Worm (Caenorhabditis elegans) whole organism, late embryonic: ENCODE measurements around the gene exl-1.

ENCODE experiments used
- ceh-31 ChIP-seq: sonication (generic microtip); optimal IDR thresholded peaks from 2 replicates; lab custom pipeline; 2016; ENCODE audit warnings: missing genetic modification characterization, missing compliant biosample characterization
- dmd-4 ChIP-seq: sonication (generic microtip); optimal IDR thresholded peaks from 2 replicates; lab custom pipeline; 2016; ENCODE audit warnings: borderline replicate concordance, missing genetic modification characterization, missing compliant biosample characterization
- lin-11 ChIP-seq: fragments of 200-800 bp; sonication (Bioruptor generic); optimal IDR thresholded peaks from 2 replicates; lab custom pipeline; 2018; ENCODE audit warnings: mild to moderate bottlenecking, missing genetic modification characterization, missing compliant biosample characterization
- ref-2 ChIP-seq: sonication (generic microtip); optimal IDR thresholded peaks from 2 replicates; lab custom pipeline; 2016; ENCODE audit warnings: missing genetic modification characterization, missing compliant biosample characterization
- syd-9 ChIP-seq: sonication (generic microtip); optimal IDR thresholded peaks from 2 replicates; lab custom pipeline; 2016; ENCODE audit warnings: mild to moderate bottlenecking, missing genetic modification characterization, moderate library complexity, missing compliant biosample characterization
- unc-86 ChIP-seq: sonication (generic microtip); optimal IDR thresholded peaks from 2 replicates; lab custom pipeline; 2016; ENCODE audit warnings: missing genetic modification characterization, missing compliant biosample characterization

- TF ChIP-seq dmd-4 (tag; lab: Kevin White, UChicago) (no peak), lin-11 (tag; lab: Kevin White, UChicago) (no peak), syd-9 (tag; lab: Kevin White, UChicago) (no peak), ref-2 (tag; lab: Kevin White, UChicago) (no peak), unc-86 (no peak), ceh-31 (tag; lab: Kevin White, UChicago) (no peak)
Measured at ce11 chrII:14416988-14417387, 3.7 kb upstream of the exl-1 start.
